Worm (Caenorhabditis elegans) whole organism, mixed stage, embryonic: ENCODE data around the gene C08E3.15.

Source experiments
- ceh-83 ChIP-seq: fragments of 200-800 bp; sonication (Bioruptor generic); optimal IDR thresholded peaks from 2 replicates; lab custom pipeline; 2018; ENCODE audit warnings: mild to moderate bottlenecking, missing genetic modification characterization, missing compliant biosample characterization
- pha-4 ChIP-seq: fragments of 150-350 bp; optimal IDR thresholded peaks from 2 replicates; lab custom pipeline; 2018; ENCODE audit warnings: missing biosample characterization, missing genetic modification reagents, missing genetic modification characterization
- sem-2 ChIP-seq: fragments of 200-800 bp; sonication (Bioruptor generic); optimal IDR thresholded peaks from 2 replicates; lab custom pipeline; 2018; ENCODE audit warnings: mild to moderate bottlenecking, missing genetic modification characterization, missing compliant biosample characterization
- snpc-4 ChIP-seq: fragments of 150-350 bp; optimal IDR thresholded peaks from 2 replicates; lab custom pipeline; 2014; ENCODE audit warnings: missing biosample characterization, missing genetic modification characterization
- unc-62 ChIP-seq: fragments of 150-350 bp; optimal IDR thresholded peaks from 2 replicates; lab custom pipeline; 2014; ENCODE audit warnings: missing biosample characterization, missing genetic modification reagents, missing genetic modification characterization

ce11 chrII:1608915-1609314 lies 18.8 kb downstream of the C08E3.15 start:
- TF ChIP-seq ceh-83 (GFP tag; lab: Kevin White, UChicago) (no peak), pha-4 (no peak), sem-2 (GFP tag; lab: Kevin White, UChicago) (no peak), snpc-4 (tag; lab: Kevin White, UChicago) (no peak), unc-62 (GFP tag; lab: Kevin White, UChicago) (no peak)
